Fruit fly (Drosophila melanogaster): ENCODE data around the gene Gart.

The Gart gene

DNA sequence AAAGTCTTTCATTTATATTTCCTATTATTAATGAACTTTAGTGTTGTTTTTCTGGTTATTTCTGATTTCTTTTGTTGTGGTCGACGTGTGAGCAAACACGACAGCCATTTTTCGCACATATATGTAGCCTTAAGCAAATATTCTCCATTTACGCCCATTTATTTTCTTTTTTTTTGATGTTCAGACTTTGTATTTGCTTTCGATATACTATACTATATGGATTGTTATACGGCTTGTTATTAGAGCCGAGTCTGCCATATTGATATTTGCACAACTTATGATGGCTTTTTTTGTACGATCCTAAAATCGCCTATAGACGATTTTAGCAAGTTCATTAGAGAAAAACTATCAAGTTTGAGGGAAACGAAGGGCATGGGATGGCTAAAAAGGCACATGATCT, 24.0 kb upstream of the Gart start:
- TF ChIP-seq sv (GFP tag; optimal IDR thresholded peaks at IDR 0.05) (no peak), Jra (GFP tag; optimal IDR thresholded peaks at IDR 0.05) (no peak), OdsH (GFP tag; optimal IDR thresholded peaks at IDR 0.05) (peak; percentile 17), Mio (GFP tag; optimal IDR thresholded peaks at IDR 0.05) (no peak), woc (GFP tag; optimal IDR thresholded peaks at IDR 0.05) (no peak), ey (GFP tag; optimal IDR thresholded peaks at IDR 0.05) (no peak), CG9705 (GFP tag; optimal IDR thresholded peaks at IDR 0.05) (no peak)

DNA sequence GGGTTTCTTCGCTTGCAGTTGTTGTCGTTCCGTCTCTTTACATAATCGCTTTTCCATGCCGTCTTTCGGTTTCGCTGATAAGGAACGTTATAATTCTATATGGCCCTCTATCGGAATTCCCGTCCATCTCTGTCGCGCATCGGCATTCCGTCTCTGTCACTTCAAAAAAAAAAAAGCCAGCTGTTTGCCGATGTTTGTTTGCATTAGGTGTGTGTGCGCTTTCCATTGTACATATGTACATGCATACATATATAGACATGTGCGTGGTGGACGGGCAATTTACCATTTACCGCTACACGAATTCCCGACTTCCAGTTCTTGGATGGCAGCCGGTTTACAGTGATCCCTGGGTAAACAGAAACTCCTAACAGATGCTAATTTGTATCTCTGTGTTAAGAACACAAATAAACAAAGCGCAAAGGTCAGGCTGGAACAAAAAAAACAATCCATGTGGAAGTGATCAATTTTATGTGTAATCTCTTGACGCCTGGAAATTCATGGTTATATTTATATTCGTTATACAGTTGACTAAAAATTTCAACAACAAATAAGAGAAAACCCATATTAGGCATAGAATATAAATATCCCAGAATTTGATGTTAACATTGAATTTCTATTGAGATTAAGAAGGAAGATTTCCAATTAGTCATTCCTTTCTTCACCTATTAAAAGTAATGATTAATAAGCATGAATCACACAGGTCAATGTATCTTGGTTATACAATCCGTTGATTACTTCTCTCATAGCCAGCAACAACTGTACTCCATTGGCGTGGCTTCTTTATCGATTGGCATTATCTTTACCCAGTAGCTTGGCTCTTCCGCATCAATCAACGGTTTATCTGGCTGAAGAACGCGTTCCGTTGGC, 19.6 kb upstream of the Gart start:
- TF ChIP-seq woc (GFP tag; optimal IDR thresholded peaks at IDR 0.05), result peak; percentile 4
- TF ChIP-seq dmrt93B (GFP tag; optimal IDR thresholded peaks at IDR 0.05), result peak; percentile 23
- no peak for TF ChIP-seq dsf (GFP tag; optimal IDR thresholded peaks at IDR 0.05; ENCODE audit: borderline replicate concordance)
- peak; percentile 48 for TF ChIP-seq fru (GFP tag; optimal IDR thresholded peaks at IDR 0.05)
- no peak for TF ChIP-seq lola (GFP tag; optimal IDR thresholded peaks at IDR 0.05)
- no peak for TF ChIP-seq Mio (GFP tag; optimal IDR thresholded peaks at IDR 0.05)
- no peak for TF ChIP-seq GATAd (GFP tag; optimal IDR thresholded peaks at IDR 0.05)
- TF ChIP-seq h (GFP tag; optimal IDR thresholded peaks at IDR 0.05), result peak; percentile 14
- no peak for TF ChIP-seq Jra (GFP tag; optimal IDR thresholded peaks at IDR 0.05)
- TF ChIP-seq Myc (optimal IDR thresholded peaks at IDR 0.05), result no peak
- TF ChIP-seq rgr (GFP tag; optimal IDR thresholded peaks at IDR 0.05), result peak; percentile 8
- TF ChIP-seq foxo (GFP tag; optimal IDR thresholded peaks at IDR 0.05), result peak in 1 of 2 experiments; percentile 43
- TF ChIP-seq Hr83 (GFP tag; optimal IDR thresholded peaks at IDR 0.05; ENCODE audit: poor library complexity, severe bottlenecking), result peak; percentile 26
- peak; percentile 14 for TF ChIP-seq Sp1 (GFP tag; optimal IDR thresholded peaks at IDR 0.05)
- peak; percentile 3 for TF ChIP-seq psq (GFP tag; optimal IDR thresholded peaks at IDR 0.05)
- peak; percentile 7 for TF ChIP-seq ey (GFP tag; optimal IDR thresholded peaks at IDR 0.05)
- no peak for TF ChIP-seq Dif (GFP tag; optimal IDR thresholded peaks at IDR 0.05; ENCODE audit: partially characterized antibody)
- TF ChIP-seq HLH106 (tag; optimal IDR thresholded peaks at IDR 0.05), result peak; percentile 44

DNA sequence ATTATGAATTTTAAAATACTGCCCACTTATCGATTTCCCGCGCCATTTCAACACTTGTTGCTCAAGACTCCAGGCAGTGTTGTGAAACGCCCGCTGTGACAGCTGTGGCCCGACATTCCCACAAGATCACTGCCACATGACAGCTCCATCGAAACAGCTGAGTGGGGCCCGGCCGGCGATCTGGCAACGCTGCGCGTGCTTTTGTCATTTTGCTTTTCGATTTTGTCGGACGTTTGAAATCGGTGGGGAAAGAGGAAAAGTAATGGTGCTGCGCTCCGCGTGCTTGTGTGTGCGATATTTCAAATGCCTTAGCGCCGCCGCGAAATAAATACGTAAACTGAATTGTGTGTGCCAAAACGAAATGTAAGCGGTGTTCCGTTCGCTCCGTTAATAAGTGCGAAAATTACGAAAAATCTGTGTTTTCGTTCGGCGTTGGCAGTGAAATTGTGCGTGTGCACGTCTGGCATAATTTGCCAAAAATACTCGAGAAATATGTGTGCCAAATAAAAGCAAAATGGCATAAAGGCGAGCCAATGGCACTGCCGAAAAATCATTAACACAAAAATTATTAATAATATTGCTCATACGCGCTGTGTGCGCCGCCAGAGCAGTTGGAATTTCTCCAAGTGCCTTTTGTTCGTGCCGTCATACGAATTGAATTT, 18.6 kb upstream of the Gart start:
- peak in 1 of 2 experiments; percentile 54 for TF ChIP-seq foxo (GFP tag; optimal IDR thresholded peaks at IDR 0.05)
- TF ChIP-seq HLH106 (tag; optimal IDR thresholded peaks at IDR 0.05), result peak; percentile 38
- peak; percentile 40 for TF ChIP-seq psq (GFP tag; optimal IDR thresholded peaks at IDR 0.05)
- TF ChIP-seq CG32264 (GFP tag; optimal IDR thresholded peaks at IDR 0.05), result no peak
- TF ChIP-seq dl (GFP tag; optimal IDR thresholded peaks at IDR 0.05; ENCODE audit: insufficient read depth in 1 of 2, partially characterized antibody in 2 of 2), result no peak
- no peak for TF ChIP-seq Abd-B (GFP tag; optimal IDR thresholded peaks at IDR 0.05)
- peak; percentile 73 for TF ChIP-seq fru (GFP tag; optimal IDR thresholded peaks at IDR 0.05)
- TF ChIP-seq usp (GFP tag; optimal IDR thresholded peaks at IDR 0.05), result no peak
- TF ChIP-seq Rel (GFP tag; optimal IDR thresholded peaks at IDR 0.05), result no peak
- TF ChIP-seq Rel (tag; optimal IDR thresholded peaks at IDR 0.05), result peak; percentile 62
- no peak for TF ChIP-seq sage (GFP tag; optimal IDR thresholded peaks at IDR 0.05)
- peak; percentile 16 for TF ChIP-seq Dif (GFP tag; optimal IDR thresholded peaks at IDR 0.05; ENCODE audit: partially characterized antibody)
- TF ChIP-seq brk (GFP tag; optimal IDR thresholded peaks at IDR 0.05), result peak; percentile 54
- peak; percentile 49 for TF ChIP-seq h (GFP tag; optimal IDR thresholded peaks at IDR 0.05)
- TF ChIP-seq Dfd (GFP tag; optimal IDR thresholded peaks at IDR 0.05), result no peak
- TF ChIP-seq lola (GFP tag; optimal IDR thresholded peaks at IDR 0.05), result peak; percentile 25
- peak; percentile 72 for TF ChIP-seq br (GFP tag; optimal IDR thresholded peaks at IDR 0.05)
- TF ChIP-seq Hnf4 (GFP tag; optimal IDR thresholded peaks at IDR 0.05), result peak; percentile 69
- no peak for TF ChIP-seq Hr78 (GFP tag; optimal IDR thresholded peaks at IDR 0.05)
- peak; percentile 13 for TF ChIP-seq tai (GFP tag; optimal IDR thresholded peaks at IDR 0.05)
- TF ChIP-seq Mio (GFP tag; optimal IDR thresholded peaks at IDR 0.05), result peak; percentile 6
- peak; percentile 58 for TF ChIP-seq OdsH (GFP tag; optimal IDR thresholded peaks at IDR 0.05)
- no peak for TF ChIP-seq Vsx2 (GFP tag; optimal IDR thresholded peaks at IDR 0.05; ENCODE audit: partially characterized antibody)
- TF ChIP-seq woc (GFP tag; optimal IDR thresholded peaks at IDR 0.05), result no peak
- TF ChIP-seq GATAd (GFP tag; optimal IDR thresholded peaks at IDR 0.05), result no peak
- no peak for TF ChIP-seq dmrt93B (GFP tag; optimal IDR thresholded peaks at IDR 0.05)
- TF ChIP-seq dsf (GFP tag; optimal IDR thresholded peaks at IDR 0.05; ENCODE audit: borderline replicate concordance), result no peak
- TF ChIP-seq CrebA (GFP tag; optimal IDR thresholded peaks at IDR 0.05; ENCODE audit: borderline replicate concordance), result no peak
- peak; percentile 41 for TF ChIP-seq rgr (GFP tag; optimal IDR thresholded peaks at IDR 0.05)
- no peak for TF ChIP-seq N (GFP tag; optimal IDR thresholded peaks at IDR 0.05)
- peak; percentile 27 for TF ChIP-seq Jra (GFP tag; optimal IDR thresholded peaks at IDR 0.05)
- TF ChIP-seq ey (GFP tag; optimal IDR thresholded peaks at IDR 0.05), result peak; percentile 39
- TF ChIP-seq Myc (optimal IDR thresholded peaks at IDR 0.05), result peak; percentile 54
- TF ChIP-seq pan (optimal IDR thresholded peaks at IDR 0.05), result no peak
- peak; percentile 59 for TF ChIP-seq Sp1 (GFP tag; optimal IDR thresholded peaks at IDR 0.05)
- peak; percentile 25 for TF ChIP-seq jim (GFP tag; optimal IDR thresholded peaks at IDR 0.05)
- peak; percentile 53 for TF ChIP-seq sv (GFP tag; optimal IDR thresholded peaks at IDR 0.05)
- peak; percentile 87 for TF ChIP-seq Hr83 (GFP tag; optimal IDR thresholded peaks at IDR 0.05; ENCODE audit: poor library complexity, severe bottlenecking)
- peak; percentile 23 for TF ChIP-seq CG9705 (GFP tag; optimal IDR thresholded peaks at IDR 0.05)
